Fruit fly (Drosophila melanogaster) whole organism, embryonic: Measurements from ENCODE around the gene dia.

ENCODE experiments used
- Abd-B ChIP-seq: fragments of 200-800 bp; sonication (Bioruptor generic); optimal IDR thresholded peaks from 2 replicates; lab custom pipeline; 2018; ENCODE audit warnings: missing biosample characterization, mild to moderate bottlenecking, missing genetic modification characterization, moderate library complexity
- Adf1 ChIP-seq: fragments of 200-800 bp; sonication (Bioruptor generic); IDR thresholded peaks from 2 replicates; pipeline ENCODE4 v1.3.6; 2022; ENCODE audit warnings: missing biosample characterization, missing genetic modification characterization
- Awh ChIP-seq: fragments of 200-800 bp; sonication (Bioruptor generic); IDR thresholded peaks from 2 replicates; pipeline ENCODE4, ENCODE4 v1.3.6; 2022; ENCODE audit warnings: missing biosample characterization, missing genetic modification characterization
- B-H2 ChIP-seq: fragments of 200-800 bp; sonication (Bioruptor generic); optimal IDR thresholded peaks from 2 replicates; lab custom pipeline; 2018; ENCODE audit warnings: missing biosample characterization, mild to moderate bottlenecking, missing genetic modification characterization
- Bgb ChIP-seq: fragments of 200-800 bp; sonication (Bioruptor generic); IDR thresholded peaks from 2 replicates; pipeline ENCODE4 v1.3.6; 2022; ENCODE audit warnings: missing biosample characterization, missing genetic modification characterization; ENCODE audit not compliant: partially characterized antibody
- CG10979 ChIP-seq: fragments of 200-800 bp; sonication (Bioruptor generic); optimal IDR thresholded peaks from 2 replicates; lab custom pipeline; 2018; ENCODE audit warnings: missing biosample characterization, mild to moderate bottlenecking, missing genetic modification characterization, moderate library complexity
- CG13624 ChIP-seq: fragments of 200-800 bp; sonication (Bioruptor generic); optimal IDR thresholded peaks from 2 replicates; lab custom pipeline; 2016; ENCODE audit warnings: missing biosample characterization, missing genetic modification characterization
- CG1603 ChIP-seq: fragments of 200-800 bp; sonication (Bioruptor generic); optimal IDR thresholded peaks from 2 replicates; lab custom pipeline; 2019; ENCODE audit warnings: missing biosample characterization, mild to moderate bottlenecking, missing genetic modification characterization, moderate library complexity
- CG1647 ChIP-seq: fragments of 200-800 bp; sonication (Bioruptor generic); optimal IDR thresholded peaks from 3 replicates; lab custom pipeline; 2016; ENCODE audit warnings: missing biosample characterization, missing genetic modification characterization
- CG16815 ChIP-seq: fragments of 200-800 bp; sonication (Bioruptor generic); optimal IDR thresholded peaks from 3 replicates; lab custom pipeline; 2017; ENCODE audit warnings: missing biosample characterization, mild to moderate bottlenecking, missing genetic modification characterization
- CG3065 ChIP-seq: fragments of 200-800 bp; sonication (Bioruptor generic); optimal IDR thresholded peaks from 2 replicates; lab custom pipeline; 2016; ENCODE audit warnings: missing biosample characterization, missing genetic modification characterization
- CG31365 ChIP-seq: fragments of 200-800 bp; sonication (Bioruptor generic); optimal IDR thresholded peaks from 2 replicates; lab custom pipeline; 2018; ENCODE audit warnings: missing biosample characterization, mild to moderate bottlenecking, missing genetic modification characterization
- CG4820 ChIP-seq: fragments of 200-800 bp; sonication (Bioruptor generic); optimal IDR thresholded peaks from 3 replicates; lab custom pipeline; 2016; ENCODE audit warnings: missing biosample characterization, missing genetic modification characterization
- CG5180 ChIP-seq: fragments of 200-800 bp; sonication (Bioruptor generic); optimal IDR thresholded peaks from 3 replicates; lab custom pipeline; 2017; ENCODE audit warnings: missing biosample characterization, missing genetic modification characterization, mild to moderate bottlenecking, moderate library complexity, missing genetic modification reagents
- CG8290 ChIP-seq, 3 experiments: fragments of 200-800 bp; sonication (Bioruptor generic); optimal IDR thresholded peaks; 2 replicates each; lab custom pipeline; 2016 to 2019; ENCODE audit warnings: missing biosample characterization in 3 of 3, missing genetic modification characterization in 3 of 3, mild to moderate bottlenecking in 2 of 3, moderate library complexity in 1 of 3
- CG8388 ChIP-seq: fragments of 200-800 bp; sonication (Bioruptor generic); optimal IDR thresholded peaks from 2 replicates; lab custom pipeline; 2019; ENCODE audit warnings: missing biosample characterization, mild to moderate bottlenecking, missing genetic modification characterization, moderate library complexity
- Chrac-16 ChIP-seq: fragments of 200-800 bp; sonication (Bioruptor generic); optimal IDR thresholded peaks from 3 replicates; lab custom pipeline; 2016; ENCODE audit warnings: missing biosample characterization, missing genetic modification characterization
- D19B ChIP-seq: fragments of 200-800 bp; sonication (Bioruptor generic); optimal IDR thresholded peaks from 2 replicates; lab custom pipeline; 2017; ENCODE audit warnings: missing biosample characterization, mild to moderate bottlenecking, missing genetic modification characterization
- Hand ChIP-seq: fragments of 200-800 bp; sonication (Bioruptor generic); optimal IDR thresholded peaks from 2 replicates; lab custom pipeline; 2017; ENCODE audit warnings: mild to moderate bottlenecking, missing biosample characterization, missing genetic modification reagents, missing genetic modification characterization
- Hr51 ChIP-seq, 2 experiments: fragments of 200-800 bp; sonication (Bioruptor generic); optimal IDR thresholded peaks; 2 replicates in 1 of 2; 3 replicates in 1 of 2; lab custom pipeline; 2016 to 2018; ENCODE audit warnings: missing biosample characterization in 2 of 2, missing genetic modification characterization in 2 of 2, mild to moderate bottlenecking in 1 of 2, moderate library complexity in 1 of 2
- Hr78 ChIP-seq, 2 experiments: fragments of 200-800 bp in 1 of 2; fragments of >200 bp in 1 of 2; sonication (Bioruptor generic) in 1 of 2; optimal IDR thresholded peaks; 2 replicates each; lab custom pipeline; 2017 to 2019; ENCODE audit warnings: missing biosample characterization in 2 of 2, missing genetic modification characterization in 2 of 2, mild to moderate bottlenecking in 1 of 2, moderate library complexity in 1 of 2
- MTF-1 ChIP-seq: fragments of 200-800 bp; sonication (Bioruptor generic); optimal IDR thresholded peaks from 2 replicates; lab custom pipeline; 2018; ENCODE audit warnings: missing biosample characterization, mild to moderate bottlenecking, missing genetic modification characterization, borderline replicate concordance
- Meics ChIP-seq: fragments of 200-800 bp; sonication (Bioruptor generic); optimal IDR thresholded peaks from 2 replicates; lab custom pipeline; 2017; ENCODE audit warnings: missing biosample characterization, mild to moderate bottlenecking, missing genetic modification characterization
- NC2α ChIP-seq: fragments of 200-800 bp; sonication (Bioruptor generic); optimal IDR thresholded peaks from 2 replicates; lab custom pipeline; 2016; ENCODE audit warnings: missing biosample characterization, missing genetic modification characterization
- NC2β ChIP-seq: fragments of 200-800 bp; sonication (Bioruptor generic); optimal IDR thresholded peaks from 2 replicates; lab custom pipeline; 2016; ENCODE audit warnings: missing biosample characterization, missing genetic modification characterization
- Neu2 ChIP-seq: fragments of 200-800 bp; sonication (Bioruptor generic); optimal IDR thresholded peaks from 3 replicates; lab custom pipeline; 2016; ENCODE audit warnings: missing biosample characterization, missing genetic modification characterization, borderline replicate concordance
- Ravus ChIP-seq: fragments of 200-800 bp; sonication (Bioruptor generic); IDR thresholded peaks from 2 replicates; pipeline ENCODE4 v1.3.6; 2022; ENCODE audit warnings: missing biosample characterization, missing genetic modification characterization
- Rfx ChIP-seq: fragments of 200-800 bp; sonication (Bioruptor generic); IDR thresholded peaks from 2 replicates; pipeline ENCODE4 v1.3.6; 2022; ENCODE audit warnings: missing biosample characterization, missing genetic modification characterization
- Sox102F ChIP-seq: fragments of 200-800 bp; sonication (Bioruptor generic); optimal IDR thresholded peaks from 2 replicates; lab custom pipeline; 2018; ENCODE audit warnings: missing biosample characterization, mild to moderate bottlenecking, missing genetic modification characterization, moderate library complexity
- Stat92E ChIP-seq, 3 experiments: fragments of >200 bp in 2 of 3; fragments of 200-800 bp in 1 of 3; sonication (Bioruptor generic) in 1 of 3; optimal IDR thresholded peaks; 2 replicates each; lab custom pipeline; 2017 to 2019; ENCODE audit warnings: missing biosample characterization in 3 of 3, missing genetic modification characterization in 3 of 3, mild to moderate bottlenecking in 1 of 3, moderate library complexity in 1 of 3
- TFAM ChIP-seq: fragments of 200-800 bp; sonication (Bioruptor generic); optimal IDR thresholded peaks from 2 replicates; lab custom pipeline; 2017; ENCODE audit warnings: missing biosample characterization, missing genetic modification characterization, inconsistent platforms
- chinmo ChIP-seq: fragments of 200-800 bp; sonication (Bioruptor generic); IDR thresholded peaks from 4 replicates; pipeline ENCODE4 v1.3.6; 2022; ENCODE audit warnings: missing biosample characterization, missing genetic modification characterization; ENCODE audit not compliant: partially characterized antibody
- dan ChIP-seq: fragments of 200-800 bp; sonication (Bioruptor generic); IDR thresholded peaks from 2 replicates; pipeline ENCODE4 v1.3.6; 2022; ENCODE audit warnings: missing biosample characterization, missing genetic modification characterization
- hbn ChIP-seq: fragments of 200-800 bp; sonication (Bioruptor generic); IDR thresholded peaks from 2 replicates; pipeline ENCODE4 v1.3.6; 2022; ENCODE audit warnings: missing biosample characterization, missing genetic modification characterization; ENCODE audit not compliant: partially characterized antibody
- ind ChIP-seq: fragments of 200-800 bp; sonication (Bioruptor generic); optimal IDR thresholded peaks from 3 replicates; lab custom pipeline; 2016; ENCODE audit warnings: missing biosample characterization, missing genetic modification characterization
- kni ChIP-seq: fragments of 200-800 bp; sonication (Bioruptor generic); optimal IDR thresholded peaks from 3 replicates; lab custom pipeline; 2017; ENCODE audit warnings: mild to moderate bottlenecking, missing biosample characterization, missing genetic modification reagents, missing genetic modification characterization
- lab ChIP-seq: fragments of 200-800 bp; sonication (Bioruptor generic); optimal IDR thresholded peaks from 3 replicates; lab custom pipeline; 2017; ENCODE audit warnings: missing biosample characterization, missing genetic modification characterization, mild to moderate bottlenecking, moderate library complexity, missing genetic modification reagents
- luna ChIP-seq: fragments of 200-800 bp; sonication (Bioruptor generic); optimal IDR thresholded peaks from 2 replicates; lab custom pipeline; 2016; ENCODE audit warnings: missing biosample characterization, missing genetic modification characterization
- pb ChIP-seq: fragments of 200-800 bp; sonication (Bioruptor generic); optimal IDR thresholded peaks from 3 replicates; lab custom pipeline; 2016; ENCODE audit warnings: missing biosample characterization, missing genetic modification characterization
- pfk ChIP-seq: fragments of 200-800 bp; sonication (Bioruptor generic); optimal IDR thresholded peaks from 2 replicates; lab custom pipeline; 2018; ENCODE audit warnings: missing biosample characterization, mild to moderate bottlenecking, missing genetic modification characterization, moderate library complexity
- pnt ChIP-seq: fragments of 200-800 bp; sonication (Bioruptor generic); optimal IDR thresholded peaks from 3 replicates; lab custom pipeline; 2016; ENCODE audit warnings: missing biosample characterization, missing genetic modification characterization
- slbo ChIP-seq: fragments of 200-800 bp; sonication (Bioruptor generic); IDR thresholded peaks from 2 replicates; pipeline ENCODE4 v1.3.6; 2022; ENCODE audit warnings: missing biosample characterization, missing genetic modification characterization
- sr ChIP-seq: fragments of 200-800 bp; sonication (Bioruptor generic); IDR thresholded peaks from 3 replicates; pipeline ENCODE4 v1.3.6; 2022; ENCODE audit warnings: missing biosample characterization, missing genetic modification characterization
- stc ChIP-seq: fragments of 200-800 bp; sonication (Bioruptor generic); IDR thresholded peaks from 2 replicates; pipeline ENCODE4 v1.3.6; 2022; ENCODE audit warnings: missing biosample characterization, missing genetic modification characterization
- wdn ChIP-seq: fragments of 200-800 bp; sonication (Bioruptor generic); IDR thresholded peaks from 2 replicates; pipeline ENCODE4 v1.3.6; 2022; ENCODE audit warnings: missing biosample characterization, missing genetic modification characterization
- zf30C ChIP-seq: fragments of 200-800 bp; sonication (Bioruptor generic); optimal IDR thresholded peaks from 3 replicates; lab custom pipeline; 2018; ENCODE audit warnings: missing biosample characterization, mild to moderate bottlenecking, missing genetic modification characterization

Gene dia

DNA sequence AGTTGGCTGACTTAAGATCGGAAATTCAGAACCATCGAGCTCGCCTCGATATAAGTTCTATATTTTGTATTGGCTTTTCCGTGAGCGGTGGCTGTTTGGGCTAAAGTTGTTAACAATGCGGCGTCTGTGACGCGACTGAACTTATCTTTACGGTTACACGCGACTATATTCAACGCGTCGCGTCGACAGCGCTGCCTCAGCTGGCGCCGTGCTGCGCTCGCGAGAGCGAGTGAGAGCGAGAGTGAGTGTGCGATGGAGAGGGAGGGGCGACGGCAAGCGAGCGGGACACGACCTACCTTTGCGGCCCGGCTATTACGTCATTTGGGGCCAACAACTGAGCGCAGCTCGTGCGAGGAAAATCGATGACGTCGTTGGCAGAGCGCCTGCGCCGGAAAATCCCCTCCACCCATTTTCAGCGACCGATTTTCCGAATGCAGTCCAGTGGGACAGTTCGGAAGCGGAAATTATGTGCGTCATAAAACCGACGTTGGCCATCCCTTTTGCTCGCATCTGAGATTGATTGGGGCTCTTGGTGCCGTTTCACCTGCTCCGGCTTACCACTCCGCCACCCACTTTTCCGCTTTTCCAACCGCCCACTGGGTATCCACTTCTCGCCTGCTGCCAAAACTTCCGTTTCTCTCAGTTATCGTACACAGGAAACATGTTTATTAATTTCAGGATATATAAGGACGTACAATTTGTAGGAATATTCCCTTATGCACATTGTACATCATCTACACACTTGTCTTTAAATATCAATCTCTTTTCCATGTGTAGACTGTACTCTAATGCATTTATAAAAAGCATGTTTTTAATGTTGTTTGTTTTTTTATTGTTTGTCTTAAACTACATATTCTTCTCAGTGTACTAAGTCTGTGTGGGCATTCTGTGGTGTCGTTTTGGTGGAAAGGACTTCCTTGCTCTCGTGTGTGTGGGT, 43.2 kb upstream of the dia start, which contains the start of gene Hr38 (continued):
- TF ChIP-seq Sox102F (GFP tag; lab: Kevin White, UChicago) (peak; percentile 65), TFAM (GFP tag; lab: Kevin White, UChicago) (no peak), Bgb (peak; percentile 16; the same call in 1 of the 2 replicates), wdn (GFP tag; lab: Robert Waterston, UW) (peak; percentile 44; the same call in 1 of the 2 replicates), NC2α (GFP tag; lab: Kevin White, UChicago) (no peak), CG13624 (GFP tag; lab: Kevin White, UChicago) (peak; percentile 36), stc (GFP tag; lab: Robert Waterston, UW) (peak; percentile 35; the same call in 1 of the 2 replicates), ind (GFP tag; lab: Kevin White, UChicago) (peak; percentile 52), Abd-B (GFP tag; lab: Kevin White, UChicago) (peak; percentile 30), CG16815 (GFP tag; lab: Kevin White, UChicago) (no peak), kni (GFP tag; lab: Kevin White, UChicago) (no peak), MTF-1 (GFP tag; lab: Kevin White, UChicago) (no peak), dan (GFP tag; lab: Robert Waterston, UW) (no peak), B-H2 (GFP tag; lab: Kevin White, UChicago) (no peak), CG31365 (no peak), luna (GFP tag; lab: Kevin White, UChicago) (no peak), lab (GFP tag; lab: Kevin White, UChicago) (peak; percentile 83), hbn (GFP tag; lab: Robert Waterston, UW) (no peak), chinmo (peak; percentile 97), Stat92E (GFP tag; optimal IDR thresholded peaks at IDR 0.05; lab: Kevin White, UChicago) (no peak), zf30C (peak; percentile 42), Rfx (GFP tag; lab: Robert Waterston, UW) (peak; percentile 55), Hr78 (GFP tag; optimal IDR thresholded peaks at IDR 0.05; lab: Kevin White, UChicago) (peak in 1 of 2 experiments; percentile 58), Neu2 (GFP tag; lab: Kevin White, UChicago) (no peak), CG8290 (GFP tag; optimal IDR thresholded peaks at IDR 0.05; lab: Kevin White, UChicago) (no peak), CG8290 (tag; optimal IDR thresholded peaks at IDR 0.05; lab: Kevin White, UChicago) (peak; percentile 11 to 45), Hand (GFP tag; lab: Kevin White, UChicago) (peak; percentile 72), CG5180 (GFP tag; lab: Kevin White, UChicago) (no peak), CG3065 (GFP tag; lab: Kevin White, UChicago) (no peak), NC2β (GFP tag; lab: Kevin White, UChicago) (no peak), CG4820 (GFP tag; lab: Kevin White, UChicago) (no peak), pfk (GFP tag; lab: Kevin White, UChicago) (no peak), CG1603 (tag; lab: Kevin White, UChicago) (peak; percentile 4), pb (GFP tag; lab: Kevin White, UChicago) (no peak), sr (GFP tag; lab: Robert Waterston, UW) (no peak), pnt (GFP tag; lab: Kevin White, UChicago) (peak; percentile 37), Meics (peak; percentile 73), Chrac-16 (GFP tag; lab: Kevin White, UChicago) (peak; percentile 13), D19B (GFP tag; lab: Kevin White, UChicago) (peak; percentile 55), Awh (peak; percentile 54; the same call in 1 of the 2 replicates), slbo (GFP tag; lab: Robert Waterston, UW) (peak; percentile 72), CG8388 (GFP tag; lab: Kevin White, UChicago) (peak; percentile 5), Adf1 (peak; percentile 99), CG1647 (peak; percentile 52), Ravus (no peak), Hr51 (GFP tag; optimal IDR thresholded peaks at IDR 0.05; lab: Kevin White, UChicago) (peak in 1 of 2 experiments; percentile 61), CG10979 (tag; lab: Kevin White, UChicago) (no peak)
